Worm (Caenorhabditis elegans): ENCODE data around the gene pqn-42.

The pqn-42 gene

DNA sequence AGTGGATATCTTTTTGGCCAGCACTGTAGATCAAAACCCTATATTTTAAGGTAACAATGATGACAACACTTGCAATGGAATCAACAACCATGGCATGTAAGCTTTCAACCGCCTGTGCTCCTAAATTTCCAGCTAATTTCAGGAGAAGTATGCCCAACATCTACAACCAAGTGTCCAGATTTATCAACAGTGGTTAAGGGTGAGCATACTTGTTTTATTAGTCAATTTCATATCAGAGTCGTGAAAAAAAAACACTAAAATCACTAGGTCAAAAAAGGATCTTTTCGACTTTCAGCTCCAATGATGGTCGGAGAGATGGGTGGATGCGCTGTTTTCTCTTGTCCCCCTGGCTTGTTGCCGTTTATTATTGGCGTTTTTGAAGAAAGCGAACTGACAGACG, 54.8 kb downstream of the pqn-42 start, which contains the start of gene F16G10.1:
TSS of gene F16G10.1 (plus strand) at position 301 of the 400 bp plus-strand sequence.
- no peak for TF ChIP-seq lin-39 (tag; optimal IDR thresholded peaks at IDR 0.05)
- TF ChIP-seq ceh-9 (tag; optimal IDR thresholded peaks at IDR 0.05) = no peak
- TF ChIP-seq lsy-12 (tag; optimal IDR thresholded peaks at IDR 0.05) = no peak
- no peak for TF ChIP-seq R02D3.7 (tag; optimal IDR thresholded peaks at IDR 0.05)
- TF ChIP-seq nhr-43 (tag; optimal IDR thresholded peaks at IDR 0.05; ENCODE audit: poor library complexity, severe bottlenecking) = no peak
- TF ChIP-seq unc-39 (tag; optimal IDR thresholded peaks at IDR 0.05) = no peak
- no peak for TF ChIP-seq nhr-25 (tag; optimal IDR thresholded peaks at IDR 0.05)
- TF ChIP-seq unc-62 (GFP tag; optimal IDR thresholded peaks at IDR 0.05) = no peak
